Fruit fly (Drosophila melanogaster) whole organism, embryonic: ENCODE measurements around the gene CG43679.

ENCODE experiments used
- Atf3 ChIP-seq: fragments of 200-800 bp; sonication (Bioruptor generic); optimal IDR thresholded peaks from 3 replicates; lab custom pipeline; 2016; ENCODE audit warnings: missing biosample characterization, missing genetic modification characterization
- B-H1 ChIP-seq: fragments of 200-800 bp; sonication (Bioruptor generic); IDR thresholded peaks from 3 replicates; pipeline ENCODE4 v1.3.6; 2022; ENCODE audit warnings: missing biosample characterization, missing genetic modification characterization
- CG10979 ChIP-seq: fragments of 200-800 bp; sonication (Bioruptor generic); optimal IDR thresholded peaks from 2 replicates; lab custom pipeline; 2018; ENCODE audit warnings: missing biosample characterization, mild to moderate bottlenecking, missing genetic modification characterization, moderate library complexity
- CG11398 ChIP-seq: fragments of 200-800 bp; sonication (Bioruptor generic); optimal IDR thresholded peaks from 2 replicates; lab custom pipeline; 2016; ENCODE audit warnings: missing biosample characterization, missing genetic modification characterization
- CG3995 ChIP-seq: fragments of 200-800 bp; sonication (Bioruptor generic); optimal IDR thresholded peaks from 3 replicates; lab custom pipeline; 2016; ENCODE audit warnings: missing biosample characterization, missing genetic modification characterization
- E2f1 ChIP-seq: fragments of 200-800 bp; sonication (Bioruptor generic); IDR thresholded peaks from 2 replicates; pipeline ENCODE4 v1.3.6; 2022; ENCODE audit warnings: missing biosample characterization, missing genetic modification characterization
- HmgZ ChIP-seq: fragments of 200-800 bp; sonication (Bioruptor generic); optimal IDR thresholded peaks from 2 replicates; lab custom pipeline; 2018; ENCODE audit warnings: missing biosample characterization, mild to moderate bottlenecking, missing genetic modification characterization
- Spps ChIP-seq: fragments of 200-800 bp; sonication (Bioruptor generic); optimal IDR thresholded peaks from 2 replicates; lab custom pipeline; 2018; ENCODE audit warnings: missing biosample characterization, mild to moderate bottlenecking, missing genetic modification characterization
- cato ChIP-seq: fragments of 200-800 bp; sonication (Bioruptor generic); optimal IDR thresholded peaks from 2 replicates; lab custom pipeline; 2016; ENCODE audit warnings: missing biosample characterization, missing genetic modification characterization, borderline replicate concordance
- chn ChIP-seq: fragments of 200-800 bp; sonication (Bioruptor generic); optimal IDR thresholded peaks from 2 replicates; lab custom pipeline; 2016; ENCODE audit warnings: missing biosample characterization, missing genetic modification characterization
- nerfin-1 ChIP-seq: fragments of 200-800 bp; sonication (Bioruptor generic); optimal IDR thresholded peaks from 3 replicates; lab custom pipeline; 2019; ENCODE audit warnings: missing biosample characterization, mild to moderate bottlenecking, missing genetic modification characterization, moderate library complexity
- psq ChIP-seq: fragments of 200-800 bp; sonication (Bioruptor generic); optimal IDR thresholded peaks from 2 replicates; lab custom pipeline; 2017; ENCODE audit warnings: missing biosample characterization, missing genetic modification characterization
- run ChIP-seq: fragments of 200-800 bp; sonication (Bioruptor generic); optimal IDR thresholded peaks from 3 replicates; lab custom pipeline; 2018; ENCODE audit warnings: missing biosample characterization, mild to moderate bottlenecking, missing genetic modification characterization
- sqz ChIP-seq: fragments of 200-800 bp; sonication (Bioruptor generic); optimal IDR thresholded peaks from 3 replicates; lab custom pipeline; 2018; ENCODE audit warnings: missing biosample characterization, mild to moderate bottlenecking, missing genetic modification characterization

- no peak for TF ChIP-seq cato (GFP tag; lab: Kevin White, UChicago)
- no peak for TF ChIP-seq E2f1 (GFP tag; lab: Robert Waterston, UW)
- TF ChIP-seq B-H1 (GFP tag; lab: Robert Waterston, UW): no peak
- no peak for TF ChIP-seq CG3995 (GFP tag; lab: Kevin White, UChicago)
- no peak for TF ChIP-seq HmgZ (tag; lab: Kevin White, UChicago)
- no peak for TF ChIP-seq Spps (tag; lab: Kevin White, UChicago)
- no peak for TF ChIP-seq run (tag; lab: Kevin White, UChicago)
- no peak for TF ChIP-seq sqz (GFP tag; lab: Kevin White, UChicago)
- no peak for TF ChIP-seq CG10979 (tag; lab: Kevin White, UChicago)
- TF ChIP-seq psq (GFP tag; lab: Kevin White, UChicago): no peak
- TF ChIP-seq CG11398: no peak
- no peak for TF ChIP-seq chn (GFP tag; lab: Kevin White, UChicago)
- TF ChIP-seq nerfin-1 (tag; lab: Kevin White, UChicago): no peak
- TF ChIP-seq Atf3 (GFP tag; lab: Kevin White, UChicago): no peak
These were observed 17.0 kb downstream of the CG43679 start for dm6 chr3L:15034061-15034713.
